Worm (Caenorhabditis elegans) whole organism, L4 larva: ENCODE results near the gene F41G3.20.
A peak's percentile ranks its signal among the peaks of the same experiment; 100 is the strongest.
"Not testable (repeated sequence)": the region's sequence is repeated elsewhere in the genome, so short reads cannot be mapped to it uniquely, and the experiment has no call there.

Source experiments
- F10B5.3 ChIP-seq: sonication (generic microtip); optimal IDR thresholded peaks from 2 replicates; lab custom pipeline; 2016; ENCODE audit warnings: mild to moderate bottlenecking, missing genetic modification characterization, missing compliant biosample characterization
- R02D3.7 ChIP-seq: fragments of 150-350 bp; sonication (generic microtip); optimal IDR thresholded peaks from 3 replicates; lab custom pipeline; 2014; ENCODE audit warnings: missing biosample characterization, missing genetic modification characterization
- aly-2 ChIP-seq: sonication (generic microtip); optimal IDR thresholded peaks from 2 replicates; lab custom pipeline; 2018; ENCODE audit warnings: missing biosample characterization, missing genetic modification characterization
- dve-1 ChIP-seq: sonication (generic microtip); optimal IDR thresholded peaks from 2 replicates; lab custom pipeline; 2017; ENCODE audit warnings: antibody characterized with exemption, mild to moderate bottlenecking, missing genetic modification characterization, missing compliant biosample characterization; ENCODE audit not compliant: insufficient read depth
- fos-1 ChIP-seq: fragments of 150-350 bp; optimal IDR thresholded peaks from 2 replicates; lab custom pipeline; 2014; ENCODE audit warnings: missing biosample characterization, missing genetic modification characterization
- rbr-2 ChIP-seq: sonication (generic microtip); optimal IDR thresholded peaks from 2 replicates; lab custom pipeline; 2016; ENCODE audit warnings: missing genotype, missing genetic modification characterization, missing compliant biosample characterization
- sdz-12 ChIP-seq: fragments of 200-800 bp; sonication (Bioruptor generic); optimal IDR thresholded peaks from 2 replicates; lab custom pipeline; 2018; ENCODE audit warnings: mild to moderate bottlenecking, missing genetic modification characterization, missing compliant biosample characterization
- snpc-4 ChIP-seq: fragments of 150-350 bp; optimal IDR thresholded peaks from 2 replicates; lab custom pipeline; 2014; ENCODE audit warnings: missing biosample characterization, missing genetic modification characterization
- unc-39 ChIP-seq: sonication (generic microtip); optimal IDR thresholded peaks from 2 replicates; lab custom pipeline; 2017; ENCODE audit warnings: missing biosample characterization, missing genetic modification characterization
- vab-7 ChIP-seq: fragments of 200-800 bp; sonication (Bioruptor generic); IDR thresholded peaks from 2 replicates; pipeline ENCODE4 v1.3.6; 2022; ENCODE audit warnings: missing genetic modification reagents, missing genetic modification characterization, missing compliant biosample characterization

- not testable (repeated sequence) for TF ChIP-seq unc-39 (tag; lab: Kevin White, UChicago); aly-2; R02D3.7 (tag; lab: Kevin White, UChicago); sdz-12; rbr-2; snpc-4; F10B5.3 (tag; lab: Kevin White, UChicago); fos-1 (tag; lab: Kevin White, UChicago); dve-1 (tag; lab: Kevin White, UChicago)
- peak; percentile 59 for TF ChIP-seq vab-7 (GFP tag; lab: Robert Waterston, UW)
Observed at ce11 chrII:6797771-6798440, 47.1 kb upstream of the F41G3.20 start.
